Worm (Caenorhabditis elegans): ENCODE results near the gene ZK250.2.

Gene ZK250.2

DNA sequence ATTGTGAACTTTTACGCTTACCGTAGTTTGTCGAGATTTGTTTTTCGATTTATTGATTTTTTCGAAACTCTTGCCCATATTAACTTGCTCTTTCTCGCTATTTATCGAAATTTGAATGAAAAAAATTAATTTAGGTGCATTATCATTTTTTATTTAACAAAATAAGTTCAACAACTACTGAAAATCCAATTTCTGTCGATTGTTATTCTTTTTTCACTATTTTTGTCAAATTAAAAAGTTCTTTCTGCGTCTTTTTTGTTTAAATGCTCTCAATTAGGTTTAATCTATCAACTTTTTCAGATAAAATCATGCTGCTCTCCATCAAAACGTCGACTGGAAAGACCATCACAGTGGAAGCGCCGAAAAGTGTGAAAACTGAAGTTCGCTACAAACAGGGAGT is 22.3 kb upstream of the ZK250.2 start, which contains the start of gene F52C6.2:
F52C6.2 (plus strand) TSS at position 301 of the 400 bp plus-strand sequence.
- no peak for TF ChIP-seq ceh-45 (GFP tag; IDR thresholded peaks at IDR 0.05)
- no peak for TF ChIP-seq ceh-30 (tag; optimal IDR thresholded peaks at IDR 0.05)
- no peak for TF ChIP-seq npax-4 (tag; optimal IDR thresholded peaks at IDR 0.05)
- no peak for TF ChIP-seq pax-1 (tag; optimal IDR thresholded peaks at IDR 0.05)
- TF ChIP-seq T23F11.4 (GFP tag; optimal IDR thresholded peaks at IDR 0.05) = no peak
- no peak for TF ChIP-seq unc-55 (GFP tag; optimal IDR thresholded peaks at IDR 0.05)
- TF ChIP-seq pag-3 (tag; optimal IDR thresholded peaks at IDR 0.05; ENCODE audit: borderline replicate concordance) = no peak
- no peak for TF ChIP-seq hlh-13 (GFP tag; optimal IDR thresholded peaks at IDR 0.05)
- no peak for TF ChIP-seq sdc-2 (tag; optimal IDR thresholded peaks at IDR 0.05)
- TF ChIP-seq gmeb-2 (tag; optimal IDR thresholded peaks at IDR 0.05) = no peak
- no peak for TF ChIP-seq pat-9 (tag; optimal IDR thresholded peaks at IDR 0.05)
- TF ChIP-seq nhr-232 (tag; optimal IDR thresholded peaks at IDR 0.05) = no peak
- no peak for TF ChIP-seq C38D4.7 (GFP tag; optimal IDR thresholded peaks at IDR 0.05)
- no peak for TF ChIP-seq hlh-8 (tag; optimal IDR thresholded peaks at IDR 0.05)
- TF ChIP-seq F13H6.1 (tag; optimal IDR thresholded peaks at IDR 0.05) = no peak
- no peak for TF ChIP-seq mec-3 (tag; optimal IDR thresholded peaks at IDR 0.05; ENCODE audit: borderline replicate concordance)

DNA sequence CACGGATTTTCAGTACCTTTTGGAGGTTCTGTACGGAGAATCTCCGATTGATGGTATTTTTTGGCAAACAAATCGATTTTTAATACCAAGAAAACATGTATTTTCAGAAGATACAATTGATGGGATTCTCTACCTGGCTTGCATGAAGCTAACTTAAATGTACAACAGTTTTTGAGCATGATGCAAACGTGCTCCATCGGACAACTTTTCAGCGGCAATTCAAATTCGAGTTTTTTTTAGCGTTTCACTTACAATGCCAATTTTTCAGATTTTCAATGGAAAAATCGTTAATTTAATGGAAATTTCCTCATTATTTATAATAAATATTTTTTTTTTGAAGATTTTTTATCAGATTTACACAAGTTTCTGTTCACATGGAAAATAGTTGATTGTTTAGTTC is 19.9 kb upstream of the ZK250.2 start:
- TF ChIP-seq ahr-1 (tag; optimal IDR thresholded peaks at IDR 0.05) (no peak), ceh-9 (tag; optimal IDR thresholded peaks at IDR 0.05) (no peak), K09A11.1 (tag; optimal IDR thresholded peaks at IDR 0.05; ENCODE audit: insufficient read depth) (no peak), ztf-16 (tag; optimal IDR thresholded peaks at IDR 0.05) (no peak), hlh-8 (tag; optimal IDR thresholded peaks at IDR 0.05) (no peak), pha-2 (tag; optimal IDR thresholded peaks at IDR 0.05) (no peak), tbx-7 (tag; optimal IDR thresholded peaks at IDR 0.05) (no peak), unc-86 (tag; optimal IDR thresholded peaks at IDR 0.05) (no peak), hlh-15 (tag; optimal IDR thresholded peaks at IDR 0.05) (no peak)

DNA sequence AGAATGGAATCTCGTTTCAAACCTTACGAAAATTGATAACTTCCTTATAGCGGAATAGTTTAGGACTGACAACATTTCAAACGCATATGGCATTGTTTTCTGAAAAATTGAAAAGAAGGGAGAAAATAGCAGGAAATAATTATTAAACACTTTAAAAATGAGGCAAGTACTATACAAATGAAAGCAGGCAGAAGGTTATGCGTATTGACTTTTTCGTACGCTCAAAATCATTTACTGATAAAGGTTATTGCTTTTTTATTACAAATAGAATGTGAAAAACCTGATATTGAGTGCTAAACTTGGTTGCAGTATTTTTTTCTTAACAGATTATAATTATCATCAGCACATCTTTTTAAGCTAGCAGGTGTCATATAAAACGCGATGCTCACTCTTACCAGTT is 8.8 kb upstream of the ZK250.2 start, which contains the start of gene ZK250.13:
ZK250.13 (minus strand) TSS at position 101 of the 400 bp plus-strand sequence.
- TF ChIP-seq gmeb-2 (tag; optimal IDR thresholded peaks at IDR 0.05) (no peak), ceh-24 (tag; optimal IDR thresholded peaks at IDR 0.05) (no peak), pros-1 (tag; optimal IDR thresholded peaks at IDR 0.05) (no peak)

DNA sequence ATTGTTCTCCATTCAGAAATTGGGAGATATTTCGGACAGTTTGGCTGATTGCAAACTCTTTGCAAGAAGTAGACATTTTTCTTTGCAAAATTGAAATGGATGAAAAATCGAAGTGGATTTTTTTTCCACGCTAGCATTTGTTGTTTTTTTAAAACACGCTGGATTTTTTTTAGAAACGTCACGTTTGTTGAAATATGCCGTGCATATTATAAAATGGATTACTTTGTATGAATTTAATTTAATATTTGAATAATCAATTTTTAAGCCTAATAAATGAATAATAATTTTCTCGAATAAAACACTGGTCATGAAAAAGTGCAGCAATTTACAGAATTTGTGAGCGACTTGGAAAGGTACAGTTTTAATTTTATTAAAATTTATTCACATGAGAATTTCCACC is 3.4 kb upstream of the ZK250.2 start, which contains the start of gene ZK250.14:
ZK250.14 (minus strand) TSS at position 101 of the 400 bp plus-strand sequence.
- no peak for TF ChIP-seq unc-55 (GFP tag; optimal IDR thresholded peaks at IDR 0.05)
- TF ChIP-seq ceh-2 (tag; optimal IDR thresholded peaks at IDR 0.05) = no peak
- no peak for TF ChIP-seq dmd-4 (tag; optimal IDR thresholded peaks at IDR 0.05; ENCODE audit: borderline replicate concordance)
- TF ChIP-seq odd-2 (tag; optimal IDR thresholded peaks at IDR 0.05) = no peak

DNA sequence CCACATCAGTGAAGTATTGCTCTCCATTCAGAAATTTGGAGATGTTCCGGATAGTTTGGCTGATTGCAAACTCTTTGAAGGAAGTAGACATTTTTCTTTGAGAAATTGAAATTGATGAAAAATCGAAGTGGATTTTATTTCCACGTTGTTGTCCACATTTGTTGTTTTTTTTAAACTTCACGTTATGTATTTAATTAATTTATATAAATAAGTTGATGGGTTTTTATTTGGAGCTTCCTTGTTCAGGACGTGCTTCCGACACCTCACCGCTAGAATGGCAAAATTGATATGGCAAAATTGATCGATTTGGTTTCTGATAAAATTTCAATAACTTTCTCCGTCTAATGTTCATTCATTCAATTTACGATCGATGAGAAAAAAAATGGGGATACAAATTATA is 2.1 kb upstream of the ZK250.2 start, which contains the start of gene math-48:
math-48 (minus strand) TSS at position 101 of the 400 bp plus-strand sequence.
- TF ChIP-seq pax-1 (tag; optimal IDR thresholded peaks at IDR 0.05) (no peak), K02D7.2 (tag; optimal IDR thresholded peaks at IDR 0.05) (no peak), lim-6 (tag; optimal IDR thresholded peaks at IDR 0.05) (no peak), Y22D7AL.16 (tag; optimal IDR thresholded peaks at IDR 0.05) (no peak), odd-2 (tag; optimal IDR thresholded peaks at IDR 0.05) (no peak), zip-5 (tag; optimal IDR thresholded peaks at IDR 0.05) (no peak), elt-2 (tag; optimal IDR thresholded peaks at IDR 0.05) (no peak)
